Worm (Caenorhabditis elegans) whole organism, L1 larva: ENCODE data around the gene T06A10.107.

Experiments used
- C04F5.9 ChIP-seq: sonication (generic microtip); optimal IDR thresholded peaks from 2 replicates; lab custom pipeline; 2016; ENCODE audit warnings: missing genetic modification characterization, missing compliant biosample characterization
- C16A3.4 ChIP-seq: fragments of 150-350 bp; optimal IDR thresholded peaks from 2 replicates; lab custom pipeline; 2014; ENCODE audit warnings: missing biosample characterization, missing genetic modification characterization
- F16B12.6 ChIP-seq: fragments of 150-350 bp; optimal IDR thresholded peaks from 2 replicates; lab custom pipeline; 2014; ENCODE audit warnings: missing biosample characterization, missing genetic modification characterization
- alr-1 ChIP-seq: fragments of 200-800 bp; sonication (Bioruptor generic); optimal IDR thresholded peaks from 2 replicates; lab custom pipeline; 2018; ENCODE audit warnings: borderline replicate concordance, mild to moderate bottlenecking, missing genetic modification characterization, missing compliant biosample characterization
- ama-1 ChIP-seq: fragments of 150-350 bp; optimal IDR thresholded peaks from 2 replicates; lab custom pipeline; 2014
- ceh-63 ChIP-seq: fragments of 200-800 bp; sonication (Bioruptor generic); optimal IDR thresholded peaks from 2 replicates; lab custom pipeline; 2018; ENCODE audit warnings: mild to moderate bottlenecking, missing genetic modification characterization, missing compliant biosample characterization
- ceh-82 ChIP-seq, 3 experiments: fragments of 150-350 bp in 1 of 3; sonication (generic microtip) in 2 of 3; optimal IDR thresholded peaks; 2 replicates each; lab custom pipeline; 2014 to 2017; ENCODE audit warnings: missing biosample characterization in 3 of 3, missing genetic modification characterization in 3 of 3
- ceh-88 ChIP-seq: fragments of 200-800 bp; sonication (Bioruptor generic); IDR thresholded peaks from 2 replicates; pipeline ENCODE4 v1.3.6; 2022; ENCODE audit warnings: missing genetic modification characterization, missing compliant biosample characterization
- dpl-1 ChIP-seq, 3 experiments: fragments of 150-350 bp in 2 of 3; sonication (generic microtip) in 1 of 3; optimal IDR thresholded peaks; 2 replicates each; lab custom pipeline; 2014 to 2017; ENCODE audit warnings: missing biosample characterization in 3 of 3, missing genetic modification characterization in 3 of 3, missing genetic modification reagents in 3 of 3
- dsc-1 ChIP-seq: sonication (generic microtip); optimal IDR thresholded peaks from 2 replicates; lab custom pipeline; 2016; ENCODE audit warnings: mild to moderate bottlenecking, missing genetic modification characterization, missing compliant biosample characterization
- efl-1 ChIP-seq, 4 experiments: fragments of 150-350 bp; optimal IDR thresholded peaks in 3 of 4; peaks in 1 of 4; 1 replicate in 1 of 4; 2 replicates in 3 of 4; lab custom pipeline; 2014; ENCODE audit warnings: missing biosample characterization in 2 of 4, missing genetic modification characterization in 2 of 4, missing genetic modification reagents in 2 of 4
- egl-13 ChIP-seq: sonication (generic microtip); optimal IDR thresholded peaks from 2 replicates; lab custom pipeline; 2016; ENCODE audit warnings: missing genotype, missing genetic modification reagents, missing genetic modification characterization, missing compliant biosample characterization
- egl-27 ChIP-seq, 2 experiments: fragments of 150-350 bp in 1 of 2; sonication (generic microtip); optimal IDR thresholded peaks; 3 replicates each; lab custom pipeline; 2017 to 2018; ENCODE audit warnings: missing biosample characterization in 2 of 2, missing genetic modification characterization in 2 of 2, missing genetic modification reagents in 2 of 2
- elt-3 ChIP-seq, 6 experiments: fragments of 150-350 bp in 1 of 6; sonication (generic microtip); optimal IDR thresholded peaks; 2 replicates each; lab custom pipeline; 2017 to 2018; ENCODE audit warnings: missing biosample characterization in 6 of 6, missing genetic modification characterization in 6 of 6, inconsistent platforms in 1 of 6
- fkh-8 ChIP-seq: sonication (generic microtip); optimal IDR thresholded peaks from 2 replicates; lab custom pipeline; 2016; ENCODE audit warnings: mild to moderate bottlenecking, missing genetic modification characterization, missing compliant biosample characterization
- grh-1 ChIP-seq: fragments of 200-800 bp; sonication (Bioruptor generic); IDR thresholded peaks from 2 replicates; pipeline ENCODE4 v1.3.6; 2022; ENCODE audit warnings: missing genetic modification reagents, missing genetic modification characterization, missing compliant biosample characterization
- hlh-17 ChIP-seq: fragments of 200-800 bp; sonication (Bioruptor generic); optimal IDR thresholded peaks from 2 replicates; lab custom pipeline; 2018; ENCODE audit warnings: missing genetic modification characterization, mild to moderate bottlenecking, missing compliant biosample characterization, moderate library complexity, borderline replicate concordance
- hlh-4 ChIP-seq: sonication (generic microtip); optimal IDR thresholded peaks from 2 replicates; lab custom pipeline; 2016; ENCODE audit warnings: mild to moderate bottlenecking, missing genetic modification characterization, missing compliant biosample characterization
- hpl-2 ChIP-seq: fragments of 150-350 bp; optimal IDR thresholded peaks from 2 replicates; lab custom pipeline; 2014; ENCODE audit warnings: missing biosample characterization, missing genetic modification reagents, missing genetic modification characterization
- irx-1 ChIP-seq: sonication (generic microtip); optimal IDR thresholded peaks from 2 replicates; lab custom pipeline; 2016; ENCODE audit warnings: missing genetic modification characterization, missing compliant biosample characterization
- isw-1 ChIP-seq: fragments of 200-800 bp; sonication (Bioruptor generic); IDR thresholded peaks from 2 replicates; pipeline ENCODE4 v1.3.6; 2022; ENCODE audit warnings: missing genetic modification characterization, missing compliant biosample characterization
- lin-13 ChIP-seq: fragments of 150-350 bp; optimal IDR thresholded peaks from 2 replicates; lab custom pipeline; 2014; ENCODE audit warnings: missing biosample characterization, missing genetic modification reagents, missing genetic modification characterization
- lin-14 ChIP-seq: fragments of 200-800 bp; sonication (Bioruptor generic); optimal IDR thresholded peaks from 2 replicates; lab custom pipeline; 2018; ENCODE audit warnings: mild to moderate bottlenecking, missing genetic modification characterization, moderate library complexity, missing compliant biosample characterization
- lin-15B ChIP-seq: fragments of 150-350 bp; sonication (generic microtip); optimal IDR thresholded peaks from 3 replicates; lab custom pipeline; 2014; ENCODE audit warnings: missing biosample characterization, missing genetic modification characterization
- lin-35 ChIP-seq, 2 experiments: fragments of 150-350 bp; optimal IDR thresholded peaks; 2 replicates each; lab custom pipeline; 2014; ENCODE audit warnings: missing biosample characterization in 2 of 2, missing genetic modification characterization in 2 of 2, missing genetic modification reagents in 2 of 2
- lin-39 ChIP-seq: fragments of 150-350 bp; optimal IDR thresholded peaks from 2 replicates; lab custom pipeline; 2014; ENCODE audit warnings: missing biosample characterization, missing genetic modification reagents, missing genetic modification characterization
- lsy-2 ChIP-seq, 2 experiments: fragments of 150-350 bp; optimal IDR thresholded peaks; 2 replicates each; lab custom pipeline; 2014; ENCODE audit warnings: missing biosample characterization in 2 of 2, missing genetic modification characterization in 2 of 2
- mdl-1 ChIP-seq, 2 experiments: fragments of 150-350 bp; optimal IDR thresholded peaks; 2 replicates each; lab custom pipeline; 2014 to 2017; ENCODE audit warnings: missing biosample characterization in 2 of 2, missing genetic modification characterization in 2 of 2, inconsistent platforms in 1 of 2
- mef-2 ChIP-seq: fragments of 150-350 bp; optimal IDR thresholded peaks from 2 replicates; lab custom pipeline; 2014; ENCODE audit warnings: missing biosample characterization, missing genetic modification characterization
- nhr-12 ChIP-seq: sonication (generic microtip); optimal IDR thresholded peaks from 2 replicates; lab custom pipeline; 2017; ENCODE audit warnings: missing biosample characterization, missing genetic modification characterization
- nhr-19 ChIP-seq: fragments of 200-800 bp; sonication (Bioruptor generic); conservative IDR thresholded peaks from 2 replicates; pipeline ENCODE4 v1.3.6; 2022; ENCODE audit warnings: missing genetic modification characterization, missing compliant biosample characterization
- nhr-20 ChIP-seq: sonication (generic microtip); optimal IDR thresholded peaks from 2 replicates; lab custom pipeline; 2016; ENCODE audit warnings: mild to moderate bottlenecking, missing genetic modification characterization, missing compliant biosample characterization
- nhr-237 ChIP-seq: fragments of 150-350 bp; optimal IDR thresholded peaks from 2 replicates; lab custom pipeline; 2014; ENCODE audit warnings: missing biosample characterization, missing genetic modification characterization
- nhr-28 ChIP-seq: fragments of 150-350 bp; optimal IDR thresholded peaks from 2 replicates; lab custom pipeline; 2014; ENCODE audit warnings: missing biosample characterization, missing genetic modification characterization
- nhr-71 ChIP-seq: sonication (generic microtip); optimal IDR thresholded peaks from 2 replicates; lab custom pipeline; 2016; ENCODE audit warnings: mild to moderate bottlenecking, missing genetic modification characterization, moderate library complexity, missing compliant biosample characterization
- nhr-76 ChIP-seq: sonication (generic microtip); optimal IDR thresholded peaks from 2 replicates; lab custom pipeline; 2017; ENCODE audit warnings: missing biosample characterization, missing genetic modification characterization
- nhr-77 ChIP-seq: fragments of 150-350 bp; optimal IDR thresholded peaks from 2 replicates; lab custom pipeline; 2014; ENCODE audit warnings: missing biosample characterization, missing genetic modification characterization
- nhr-85 ChIP-seq: sonication (generic microtip); peaks from one replicate; lab custom pipeline; 2016; ENCODE audit warnings: missing genetic modification characterization, inconsistent platforms, missing compliant biosample characterization
- pag-3 ChIP-seq: sonication (generic microtip); optimal IDR thresholded peaks from 2 replicates; lab custom pipeline; 2017; ENCODE audit warnings: missing genetic modification characterization, mild to moderate bottlenecking, missing compliant biosample characterization, antibody characterized with exemption, borderline replicate concordance; ENCODE audit not compliant: insufficient read depth
- pax-3 ChIP-seq: fragments of 200-800 bp; sonication (Bioruptor generic); optimal IDR thresholded peaks from 2 replicates; lab custom pipeline; 2018; ENCODE audit warnings: mild to moderate bottlenecking, missing genetic modification characterization, moderate library complexity, missing compliant biosample characterization
- snpc-4 ChIP-seq: fragments of 150-350 bp; optimal IDR thresholded peaks from 2 replicates; lab custom pipeline; 2014; ENCODE audit warnings: missing biosample characterization, missing genetic modification characterization
- sox-4 ChIP-seq: sonication (generic microtip); optimal IDR thresholded peaks from 2 replicates; lab custom pipeline; 2016; ENCODE audit warnings: missing genetic modification characterization, missing compliant biosample characterization
- sptf-1 ChIP-seq: fragments of 150-350 bp; optimal IDR thresholded peaks from 2 replicates; lab custom pipeline; 2014; ENCODE audit warnings: missing biosample characterization, missing genetic modification characterization
- swsn-7 ChIP-seq: sonication (generic microtip); optimal IDR thresholded peaks from 2 replicates; lab custom pipeline; 2016; ENCODE audit warnings: missing genetic modification characterization, missing compliant biosample characterization
- unc-130 ChIP-seq: fragments of 150-350 bp; optimal IDR thresholded peaks from 2 replicates; lab custom pipeline; 2017; ENCODE audit warnings: missing biosample characterization, missing genetic modification characterization, inconsistent platforms
- unc-30 ChIP-seq: sonication (generic microtip); optimal IDR thresholded peaks from 2 replicates; lab custom pipeline; 2017; ENCODE audit warnings: missing biosample characterization, missing genetic modification characterization
- unc-62 ChIP-seq: fragments of 150-350 bp; optimal IDR thresholded peaks from 2 replicates; lab custom pipeline; 2014; ENCODE audit warnings: missing biosample characterization, missing genetic modification reagents, missing genetic modification characterization
- unc-86 ChIP-seq: sonication (generic microtip); optimal IDR thresholded peaks from 2 replicates; lab custom pipeline; 2016; ENCODE audit warnings: missing genetic modification characterization, missing compliant biosample characterization
- unc-98 ChIP-seq: fragments of 200-800 bp; sonication (Bioruptor generic); IDR thresholded peaks from 2 replicates; pipeline ENCODE4 v1.3.6; 2022; ENCODE audit warnings: missing genetic modification characterization, missing compliant biosample characterization
- vab-15 ChIP-seq: sonication (generic microtip); optimal IDR thresholded peaks from 2 replicates; lab custom pipeline; 2017; ENCODE audit warnings: missing genotype, mild to moderate bottlenecking, missing genetic modification characterization, missing compliant biosample characterization
- zag-1 ChIP-seq: fragments of 150-350 bp; optimal IDR thresholded peaks from 2 replicates; lab custom pipeline; 2014; ENCODE audit warnings: missing biosample characterization, missing genetic modification characterization
- ztf-11 ChIP-seq, 2 experiments: sonication (generic microtip); optimal IDR thresholded peaks; 2 replicates each; lab custom pipeline; 2016 to 2017; ENCODE audit warnings: missing genetic modification characterization in 2 of 2, missing biosample characterization in 1 of 2, missing compliant biosample characterization in 1 of 2

The T06A10.107 gene

ce11 chrIV:16863431-16863895 lies 3.9 kb upstream of the T06A10.107 start, which contains the start of the genes mel-46 and lsy-13:
mel-46 (minus strand) TSS chrIV:16863481.
lsy-13 (plus strand) TSS chrIV:16863870.
- TF ChIP-seq mdl-1 (tag; optimal IDR thresholded peaks at IDR 0.05; lab: Kevin White, UChicago) (no peak), sptf-1 (no peak), unc-130 (tag; lab: Kevin White, UChicago) (peak; percentile 4), swsn-7 (tag; lab: Kevin White, UChicago) (no peak), mef-2 (tag; lab: Kevin White, UChicago) (no peak), F16B12.6 (tag; lab: Kevin White, UChicago) (peak; percentile 6), sox-4 (tag; lab: Kevin White, UChicago) (no peak), ama-1 (lab: Kevin White, UChicago) (no peak), isw-1 (GFP tag; lab: Robert Waterston, UW) (peak; percentile 26; the same call in 1 of the 2 replicates), dpl-1 (GFP tag; optimal IDR thresholded peaks at IDR 0.05; lab: Kevin White, UChicago) (peak; percentile 25 to 49 (median 37)), pax-3 (tag; lab: Kevin White, UChicago) (no peak), ztf-11 (tag; optimal IDR thresholded peaks at IDR 0.05; lab: Kevin White, UChicago) (no peak), nhr-237 (tag; lab: Kevin White, UChicago) (no peak), nhr-77 (no peak), lin-13 (GFP tag; lab: Kevin White, UChicago) (no peak), nhr-76 (no peak), lin-14 (GFP tag; lab: Kevin White, UChicago) (no peak), elt-3 (tag; optimal IDR thresholded peaks at IDR 0.05; lab: Kevin White, UChicago) (no peak), unc-62 (no peak), ceh-63 (no peak), nhr-71 (tag; lab: Kevin White, UChicago) (peak; percentile 53), egl-27 (tag; optimal IDR thresholded peaks at IDR 0.05; lab: Kevin White, UChicago) (no peak), hlh-4 (tag; lab: Kevin White, UChicago) (no peak), zag-1 (tag; lab: Kevin White, UChicago) (no peak), C16A3.4 (peak; percentile 62), irx-1 (tag; lab: Kevin White, UChicago) (no peak), C04F5.9 (no peak), vab-15 (tag; lab: Kevin White, UChicago) (no peak), lin-39 (no peak), nhr-12 (tag; lab: Kevin White, UChicago) (no peak), nhr-20 (no peak), hlh-17 (GFP tag; lab: Kevin White, UChicago) (no peak), unc-30 (tag; lab: Kevin White, UChicago) (no peak), nhr-28 (tag; lab: Kevin White, UChicago) (no peak), egl-13 (tag; lab: Kevin White, UChicago) (no peak), nhr-19 (GFP tag; lab: Robert Waterston, UW) (peak; percentile 10; the same call in 1 of the 2 replicates), nhr-85 (tag; lab: Kevin White, UChicago) (no peak), hpl-2 (GFP tag; lab: Kevin White, UChicago) (no peak), efl-1 (optimal IDR thresholded peaks at IDR 0.05; lab: Kevin White, UChicago) (peak; percentile 42 to 43), efl-1 (GFP tag; optimal IDR thresholded peaks at IDR 0.05 in 1 of 2; lab: Kevin White, UChicago) (peak; percentile 48 to 81), lin-35 (GFP tag; optimal IDR thresholded peaks at IDR 0.05; lab: Kevin White, UChicago) (peak; percentile 30 to 43), alr-1 (no peak), grh-1 (GFP tag; lab: Robert Waterston, UW) (no peak), pag-3 (no peak), unc-86 (tag; lab: Kevin White, UChicago) (peak; percentile 11), lin-15B (tag; lab: Kevin White, UChicago) (peak; percentile 17), ceh-82 (tag; optimal IDR thresholded peaks at IDR 0.05; lab: Kevin White, UChicago) (peak; percentile 69 to 75 (median 70)), unc-98 (GFP tag; lab: Robert Waterston, UW) (no peak), dsc-1 (tag; lab: Kevin White, UChicago) (peak; percentile 9), ceh-88 (no peak), lsy-2 (tag; optimal IDR thresholded peaks at IDR 0.05; lab: Kevin White, UChicago) (peak; percentile 56 to 71), snpc-4 (tag; lab: Kevin White, UChicago) (peak; percentile 5), fkh-8 (no peak)
